Fruit fly (Drosophila melanogaster) Kc167 (cell line): ENCODE measurements around the gene CG45045.

Experiments used
- Myc ChIP-seq: fragments of >200 bp; optimal IDR thresholded peaks from 2 replicates; lab custom pipeline; 2017; ENCODE audit warnings: missing external identifiers
- Sin3A ChIP-seq: fragments of >200 bp; optimal IDR thresholded peaks from 2 replicates; lab custom pipeline; 2018; ENCODE audit warnings: missing external identifiers
- h ChIP-seq: fragments of >200 bp; optimal IDR thresholded peaks from 3 replicates; lab custom pipeline; 2018; ENCODE audit warnings: missing external identifiers
- insv ChIP-seq: fragments of >200 bp; optimal IDR thresholded peaks from 3 replicates; lab custom pipeline; 2018; ENCODE audit warnings: missing external identifiers
- psq ChIP-seq: fragments of >200 bp; optimal IDR thresholded peaks from 2 replicates; lab custom pipeline; 2017; ENCODE audit warnings: missing external identifiers
- ttk ChIP-seq: sonication (Bioruptor generic); optimal IDR thresholded peaks from 2 replicates; lab custom pipeline; 2017; ENCODE audit warnings: missing external identifiers

Gene CG45045

DNA sequence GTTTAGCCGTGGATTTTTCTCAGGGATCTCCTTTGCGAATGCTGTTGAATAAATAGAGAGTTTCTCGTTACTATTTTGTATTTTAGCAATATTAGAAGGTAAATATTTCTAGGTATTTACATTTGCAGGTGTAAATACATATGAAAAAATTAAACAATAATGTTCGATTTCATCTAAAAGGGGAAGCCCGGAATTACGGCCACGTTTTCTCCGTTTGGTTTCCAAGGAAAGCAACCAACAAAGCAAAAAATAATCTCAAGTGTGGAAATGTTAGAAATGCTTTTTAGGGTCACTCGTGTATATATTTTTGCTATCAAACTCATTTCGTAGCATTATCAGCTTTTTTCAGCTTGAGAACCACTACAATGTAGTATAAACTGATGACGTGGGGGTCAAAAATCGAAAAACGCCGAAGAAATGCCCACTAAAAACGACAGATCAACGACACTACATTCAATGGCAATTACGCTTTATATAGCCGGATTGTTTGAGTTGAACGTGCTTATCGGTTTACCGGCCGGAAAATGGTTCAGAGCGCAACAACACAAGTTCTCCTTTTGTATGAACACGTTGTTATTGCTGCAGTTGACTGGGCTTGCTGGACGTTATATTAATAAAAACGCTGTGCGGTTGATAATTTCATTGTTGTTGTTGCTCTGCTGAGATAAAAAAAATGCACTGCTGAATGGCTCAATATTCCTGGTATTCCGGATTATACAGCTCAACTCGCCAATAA lies 10.9 kb downstream of the CG45045 start:
- TF ChIP-seq insv (lab: Kevin White, UChicago) (no peak), Sin3A (lab: Kevin White, UChicago) (no peak), h (no peak), ttk (lab: Kevin White, UChicago) (no peak), Myc (lab: Kevin White, UChicago) (no peak), psq (lab: Kevin White, UChicago) (no peak)

DNA sequence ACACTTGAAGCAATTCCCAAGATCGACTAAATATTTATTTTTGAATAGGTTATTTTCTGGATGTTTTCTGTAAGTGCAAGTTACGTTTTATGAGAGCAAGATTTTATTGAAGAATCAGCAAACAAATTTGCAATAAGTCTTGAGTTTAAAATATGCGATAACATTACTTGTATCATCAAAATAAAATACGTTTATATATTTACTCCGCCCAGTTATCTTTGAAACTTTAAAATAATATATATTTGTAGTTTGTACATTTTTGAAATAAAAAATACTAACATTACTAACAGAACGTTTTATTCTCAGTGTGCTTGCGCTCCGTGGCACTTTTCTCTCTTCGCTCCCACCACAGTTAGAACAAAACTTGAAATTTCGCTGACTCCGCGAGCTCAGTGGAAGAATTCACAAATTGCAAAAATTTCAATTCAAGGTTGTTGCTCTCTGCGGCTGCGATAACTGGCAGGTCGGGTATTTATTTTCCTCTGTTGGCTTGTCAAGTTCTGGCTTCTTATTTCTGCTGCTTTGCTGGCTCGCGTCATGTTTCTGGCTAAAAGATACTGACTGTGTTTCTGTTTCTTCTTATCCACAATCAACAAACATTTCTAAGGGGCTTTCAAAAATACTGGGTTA lies 12.1 kb downstream of the CG45045 start:
- TF ChIP-seq Myc (lab: Kevin White, UChicago) (no peak), psq (lab: Kevin White, UChicago) (no peak), ttk (lab: Kevin White, UChicago) (no peak), Sin3A (lab: Kevin White, UChicago) (no peak), insv (lab: Kevin White, UChicago) (no peak), h (no peak)

DNA sequence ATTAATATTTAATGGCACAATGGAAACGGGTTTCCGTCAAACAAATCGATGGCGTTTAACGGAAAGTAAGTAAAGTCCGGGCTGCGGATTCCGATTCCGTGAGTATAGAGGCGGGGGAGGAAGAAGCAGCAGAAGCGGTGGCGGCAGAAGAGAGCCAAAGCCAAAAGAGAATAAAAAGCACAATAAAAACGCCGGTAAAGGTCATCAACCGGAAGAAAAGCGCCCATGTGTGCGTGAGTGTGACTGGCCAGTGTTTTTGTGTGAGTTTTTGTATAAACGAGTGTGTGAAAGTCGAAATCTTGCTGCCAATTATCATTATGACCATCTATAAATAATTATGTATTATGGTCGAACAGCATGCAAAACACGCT lies 12.9 kb downstream of the CG45045 start:
- TF ChIP-seq ttk (lab: Kevin White, UChicago), result no peak
- no peak for TF ChIP-seq psq (lab: Kevin White, UChicago)
- no peak for TF ChIP-seq insv (lab: Kevin White, UChicago)
- TF ChIP-seq Sin3A (lab: Kevin White, UChicago), result no peak
- no peak for TF ChIP-seq h
- TF ChIP-seq Myc (lab: Kevin White, UChicago), result no peak

DNA sequence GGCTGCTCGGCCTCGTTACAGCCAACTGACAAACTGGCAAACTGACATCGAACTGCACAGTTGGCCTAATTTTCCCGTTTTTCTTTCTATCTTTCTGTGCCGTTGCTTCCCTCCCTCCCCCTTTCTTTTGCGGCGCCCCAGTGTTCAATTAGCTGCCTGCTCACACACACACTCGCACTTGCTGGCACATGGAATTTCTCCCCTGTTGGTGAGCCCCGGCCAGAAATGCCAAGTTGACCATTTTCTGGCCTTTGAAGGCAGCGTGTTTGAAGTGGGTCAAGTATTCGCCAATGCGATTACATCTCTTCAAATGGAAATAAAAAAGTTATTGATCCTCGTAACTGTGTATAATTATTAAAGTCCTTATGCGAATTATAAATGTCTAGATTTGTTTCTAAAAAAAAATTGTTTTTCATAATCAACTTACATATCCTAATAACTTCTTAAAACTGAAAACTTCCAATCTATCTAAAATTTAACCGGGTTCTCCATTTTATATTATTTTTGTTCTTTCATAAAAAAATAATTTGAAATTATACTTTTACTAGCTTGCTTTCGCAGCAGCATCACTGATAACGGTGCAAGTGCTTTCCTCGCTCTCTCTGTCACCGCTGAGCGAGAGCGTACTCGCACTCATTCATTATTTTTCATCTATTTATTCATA lies 13.4 kb downstream of the CG45045 start:
- TF ChIP-seq Myc (lab: Kevin White, UChicago), result no peak
- TF ChIP-seq h, result no peak
- no peak for TF ChIP-seq insv (lab: Kevin White, UChicago)
- no peak for TF ChIP-seq ttk (lab: Kevin White, UChicago)
- no peak for TF ChIP-seq psq (lab: Kevin White, UChicago)
- no peak for TF ChIP-seq Sin3A (lab: Kevin White, UChicago)

DNA sequence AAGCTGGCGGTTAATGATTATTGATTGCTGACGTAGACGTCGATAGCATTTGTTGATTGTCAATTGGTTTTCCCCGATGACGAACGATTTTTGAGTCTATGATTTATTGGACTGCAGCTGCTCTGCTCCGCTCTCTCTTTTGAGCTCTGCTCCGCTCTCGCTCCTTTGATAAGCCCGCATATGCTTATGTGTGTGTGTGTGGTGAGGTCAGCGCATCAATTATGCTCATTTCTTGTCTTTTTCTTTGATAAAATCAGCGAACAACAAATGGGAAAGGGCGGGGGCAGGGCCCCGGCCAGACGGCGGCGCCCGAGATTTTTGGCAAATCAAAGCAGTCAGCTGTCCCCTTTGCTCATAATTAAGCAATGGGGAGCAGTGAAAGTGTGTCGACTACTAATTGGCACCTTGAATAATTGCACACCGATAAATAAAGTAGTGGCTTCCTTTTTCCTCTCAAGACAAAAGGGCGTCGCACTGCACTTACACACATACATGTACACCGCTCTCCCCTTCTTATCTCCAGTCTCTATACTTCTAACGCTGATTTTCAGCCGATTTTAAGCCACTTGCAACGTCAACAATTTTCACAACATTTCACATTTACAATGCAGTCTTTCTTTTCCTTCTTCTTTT lies 14.4 kb downstream of the CG45045 start:
- TF ChIP-seq Myc (lab: Kevin White, UChicago) (no peak), Sin3A (lab: Kevin White, UChicago) (no peak)

DNA sequence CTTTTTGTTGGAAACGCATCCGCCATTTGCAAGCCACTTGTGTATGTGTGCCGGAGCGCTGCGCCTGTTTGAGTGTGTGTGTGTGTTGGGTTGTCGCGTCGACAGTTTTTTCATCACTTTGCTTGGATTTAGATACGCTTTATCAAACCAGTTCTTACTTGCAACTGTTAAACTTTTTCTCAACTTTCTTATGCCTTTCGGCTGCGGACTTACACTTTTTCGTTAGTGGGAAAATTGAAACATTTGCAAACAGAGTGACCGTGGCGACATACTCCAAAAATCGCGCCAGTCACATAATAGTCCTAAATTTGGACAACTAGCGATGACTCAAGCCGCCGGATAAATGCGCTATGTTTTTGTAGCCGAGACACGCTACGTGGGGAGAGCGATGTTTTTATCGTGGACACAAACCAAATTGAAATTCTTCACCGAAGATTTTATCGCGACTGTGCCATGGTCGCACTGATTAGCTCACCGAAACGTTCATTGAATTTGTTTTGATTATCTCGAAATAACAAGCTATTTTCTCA lies 14.9 kb downstream of the CG45045 start, which contains the start of the genes alt and CG7655:
Gene alt, minus strand, starts transcription at position 272 of the 530 bp plus-strand sequence.
Gene CG7655, plus strand, starts transcription at position 426 of the 530 bp plus-strand sequence.
- TF ChIP-seq Myc (lab: Kevin White, UChicago) (no peak), insv (lab: Kevin White, UChicago) (no peak), ttk (lab: Kevin White, UChicago) (no peak), h (no peak), Sin3A (lab: Kevin White, UChicago) (no peak), psq (lab: Kevin White, UChicago) (no peak)

DNA sequence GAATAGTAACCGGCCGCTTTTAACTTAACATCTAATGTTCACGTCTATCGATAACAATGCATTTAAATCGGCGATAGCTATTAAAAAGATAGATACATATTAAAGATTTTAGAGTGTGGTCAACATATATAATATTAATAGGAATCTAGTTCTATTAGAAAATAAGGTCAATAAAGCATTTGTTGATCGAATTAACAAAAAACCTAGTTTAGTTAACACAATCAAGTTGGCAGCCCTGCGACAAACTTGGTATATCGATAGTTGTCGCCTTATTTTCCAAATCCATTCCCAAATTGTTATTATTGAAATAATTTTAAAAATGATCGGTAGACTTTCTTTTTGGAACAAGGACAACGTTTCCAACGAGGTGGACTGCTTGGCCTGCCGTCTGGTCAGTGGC lies 17.5 kb downstream of the CG45045 start, which contains the start of the genes CG31251 and CG31360:
Gene CG31251, minus strand, starts transcription at position 62 of the 400 bp plus-strand sequence.
Gene CG31360, plus strand, starts transcription at position 244 of the 400 bp plus-strand sequence.
- TF ChIP-seq insv (lab: Kevin White, UChicago) (no peak), Sin3A (lab: Kevin White, UChicago) (no peak)

DNA sequence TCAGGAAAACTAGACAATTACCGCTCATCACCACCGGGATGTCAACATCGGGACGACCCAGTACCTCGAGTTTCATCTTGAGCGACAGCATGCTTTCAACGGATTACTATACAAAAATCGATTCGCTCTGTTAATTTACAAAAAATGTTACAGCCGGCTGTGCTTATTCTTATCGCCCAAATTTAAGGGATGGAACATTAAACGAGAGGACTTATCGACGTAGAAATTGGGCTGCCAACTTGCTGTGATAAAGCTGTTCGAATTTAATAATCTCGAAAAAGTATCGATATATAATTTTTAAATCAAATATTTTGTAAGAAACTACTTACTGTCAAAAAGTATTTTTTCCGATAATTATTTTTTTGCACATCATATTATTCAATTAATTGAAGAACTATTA lies 19.5 kb downstream of the CG45045 start, which contains the start of gene CG31249:
Gene CG31249, minus strand, starts transcription at position 197 of the 400 bp plus-strand sequence.
- TF ChIP-seq psq (lab: Kevin White, UChicago) (no peak), ttk (lab: Kevin White, UChicago) (no peak), h (no peak), insv (lab: Kevin White, UChicago) (no peak), Sin3A (lab: Kevin White, UChicago) (no peak), Myc (lab: Kevin White, UChicago) (no peak)

DNA sequence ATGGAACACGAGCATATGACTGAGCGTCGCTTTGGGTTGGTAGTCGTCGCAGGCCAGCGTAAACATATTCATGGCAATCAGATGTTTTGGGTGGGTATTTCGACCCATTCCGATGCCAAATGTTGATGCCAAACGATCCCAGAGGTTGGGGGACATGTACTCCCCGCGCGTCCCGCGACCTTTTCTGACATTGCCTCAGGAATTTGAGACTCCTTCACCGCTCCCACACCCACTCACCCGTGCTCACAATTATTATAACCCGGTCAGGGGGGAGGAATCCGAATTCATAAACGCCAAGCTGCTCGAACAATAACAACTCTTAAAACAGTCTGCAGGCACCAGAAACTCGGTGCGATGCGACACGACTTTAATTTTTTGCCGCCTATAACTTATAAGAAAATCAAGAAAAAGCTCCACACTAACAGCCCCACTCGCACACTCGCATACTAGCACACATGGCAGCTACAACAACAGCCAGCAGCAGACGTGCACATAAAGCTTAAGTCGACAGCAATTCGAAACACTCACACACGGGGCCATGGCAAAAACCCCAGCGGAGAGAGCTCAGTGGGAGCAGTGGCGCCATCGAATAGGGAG lies 32.6 kb downstream of the CG45045 start:
- no peak for TF ChIP-seq Sin3A (lab: Kevin White, UChicago)

DNA sequence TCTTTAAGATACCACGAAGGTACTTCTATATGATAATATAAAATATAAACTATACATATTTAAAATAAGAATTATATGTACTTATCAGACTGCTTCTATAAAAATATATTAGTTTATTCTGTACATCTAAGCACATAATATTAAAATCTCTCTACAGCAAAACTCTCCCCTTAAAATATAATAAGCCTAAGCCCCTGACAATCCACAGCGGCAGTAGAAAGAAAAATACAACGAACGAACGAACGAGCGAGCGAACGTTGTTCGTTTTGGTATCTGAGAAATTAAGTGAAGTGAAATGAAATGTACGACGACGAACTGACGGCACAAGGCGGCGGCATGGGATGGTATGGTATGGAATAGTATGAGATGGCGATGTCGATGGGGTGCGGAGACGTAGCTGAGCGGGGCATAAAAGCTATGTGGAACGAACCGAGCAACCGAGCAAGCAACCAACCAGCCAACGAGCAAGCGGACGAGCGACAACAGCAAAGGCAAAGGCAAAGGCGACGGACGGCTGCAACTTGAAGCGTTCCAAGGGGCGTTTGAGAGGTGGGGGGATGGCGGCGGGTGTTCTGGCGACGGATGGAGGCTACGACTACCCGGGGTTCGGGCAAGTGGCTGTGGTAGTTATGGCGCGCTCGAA lies 33.2 kb downstream of the CG45045 start:
- TF ChIP-seq psq (lab: Kevin White, UChicago), result no peak
- no peak for TF ChIP-seq h
- no peak for TF ChIP-seq Sin3A (lab: Kevin White, UChicago)
- TF ChIP-seq insv (lab: Kevin White, UChicago), result no peak
- TF ChIP-seq ttk (lab: Kevin White, UChicago), result no peak
- TF ChIP-seq Myc (lab: Kevin White, UChicago), result no peak
